Fruit fly (Drosophila melanogaster) whole organism, embryonic: ENCODE results near the gene CG15403.

Experiments used
- CG4404 ChIP-seq: fragments of 200-800 bp; sonication (Bioruptor generic); IDR thresholded peaks from 2 replicates; pipeline ENCODE4 v1.3.6; 2022; ENCODE audit warnings: missing biosample characterization, missing genetic modification characterization
- Ets65A ChIP-seq: fragments of 200-800 bp; sonication (Bioruptor generic); peaks from one replicate; lab custom pipeline; 2016; ENCODE audit warnings: missing biosample characterization, missing genetic modification characterization
- NFAT ChIP-seq: fragments of 200-800 bp; sonication (Bioruptor generic); IDR thresholded peaks from 2 replicates; pipeline ENCODE4 v1.3.6; 2022; ENCODE audit warnings: missing biosample characterization, missing genetic modification characterization
- chif ChIP-seq, 2 experiments: fragments of 200-800 bp; sonication (Bioruptor generic); optimal IDR thresholded peaks; 3 replicates each; lab custom pipeline; 2016; ENCODE audit warnings: missing biosample characterization in 2 of 2, missing genetic modification characterization in 2 of 2
- crol ChIP-seq: fragments of 200-800 bp; sonication (Bioruptor generic); IDR thresholded peaks from 2 replicates; pipeline ENCODE4 v1.3.6; 2022; ENCODE audit warnings: missing biosample characterization, missing genetic modification characterization
- sisA ChIP-seq: fragments of 200-800 bp; sonication (Bioruptor generic); IDR thresholded peaks from 2 replicates; pipeline ENCODE4 v1.3.6; 2022; ENCODE audit warnings: missing biosample characterization, missing genetic modification characterization
- zfh2 ChIP-seq: fragments of 200-800 bp; sonication (Bioruptor generic); optimal IDR thresholded peaks from 2 replicates; lab custom pipeline; 2016; ENCODE audit warnings: missing biosample characterization, missing genetic modification characterization

CG15403 gene

DNA sequence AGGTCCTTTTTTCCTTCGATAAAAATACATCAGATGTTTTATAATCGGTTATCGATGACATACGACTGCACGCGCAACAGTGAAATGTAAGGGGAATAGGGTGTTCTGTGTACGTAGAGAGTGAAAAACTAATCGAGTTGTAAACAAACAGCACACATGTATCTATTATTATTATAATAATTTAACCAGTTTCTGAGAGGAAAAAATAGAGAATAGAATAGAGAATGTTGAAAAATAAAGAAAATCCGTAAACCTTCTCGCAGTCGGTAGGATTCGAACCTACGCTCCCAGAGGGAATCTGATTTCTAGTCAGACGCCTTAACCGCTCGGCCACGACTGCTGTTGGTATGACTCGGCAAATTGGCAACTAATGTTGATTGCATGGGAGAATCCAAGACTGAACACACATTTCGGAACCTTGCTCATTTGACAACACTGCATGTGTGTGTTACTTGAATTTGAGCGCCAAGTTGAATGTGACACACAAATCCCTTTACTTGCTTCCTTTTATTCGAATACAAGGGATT is 44.4 kb downstream of the CG15403 start (continued):
- TF ChIP-seq CG4404 (GFP tag; lab: Robert Waterston, UW) (no peak), chif (GFP tag; optimal IDR thresholded peaks at IDR 0.05; lab: Kevin White, UChicago) (no peak), crol (GFP tag; lab: Robert Waterston, UW) (no peak), sisA (GFP tag; lab: Robert Waterston, UW) (no peak), NFAT (no peak), zfh2 (GFP tag; lab: Kevin White, UChicago) (no peak)
- TF ChIP-seq, all 482 proteins: peak for 121

DNA sequence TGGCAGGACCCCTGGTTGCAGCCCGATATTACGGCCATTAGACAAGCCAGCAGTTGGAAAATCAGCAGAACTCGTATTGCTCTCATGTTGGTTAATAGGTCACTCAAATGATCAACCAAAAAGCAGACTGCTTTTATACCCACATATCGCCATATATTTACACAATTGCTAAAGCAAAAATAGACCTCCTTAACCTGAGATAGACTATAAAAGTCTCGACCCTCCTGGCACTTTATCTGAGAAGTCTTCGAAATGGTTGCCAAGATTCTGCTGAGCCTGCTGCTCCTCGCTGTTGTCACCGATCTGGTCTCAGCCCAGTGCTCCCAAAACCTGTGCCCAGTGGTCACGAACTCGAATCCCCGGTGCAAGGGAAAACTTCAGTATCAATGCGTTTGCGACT is 45.3 kb downstream of the CG15403 start, which contains the start of the genes CG31698 and CG15404:
Gene CG31698, minus strand, starts transcription at position 101 of the 400 bp plus-strand sequence.
Gene CG15404, plus strand, starts transcription at position 233 of the 400 bp plus-strand sequence.
- TF ChIP-seq crol (GFP tag; lab: Robert Waterston, UW) = no peak
- TF ChIP-seq Ets65A (GFP tag; lab: Kevin White, UChicago) = peak; percentile 54
- TF ChIP-seq, all 482 proteins: peak for 1
